Fruit fly (Drosophila melanogaster) whole organism, embryonic: ENCODE measurements around the gene CG34298.

Source experiments
- Awh ChIP-seq: fragments of 200-800 bp; sonication (Bioruptor generic); IDR thresholded peaks from 2 replicates; pipeline ENCODE4, ENCODE4 v1.3.6; 2022; ENCODE audit warnings: missing biosample characterization, missing genetic modification characterization
- BtbVII ChIP-seq: fragments of 200-800 bp; sonication (Bioruptor generic); optimal IDR thresholded peaks from 3 replicates; lab custom pipeline; 2017; ENCODE audit warnings: missing biosample characterization, mild to moderate bottlenecking, missing genetic modification characterization
- CG10959 ChIP-seq: fragments of 200-800 bp; sonication (Bioruptor generic); IDR thresholded peaks from 2 replicates; pipeline ENCODE4 v1.3.6; 2022; ENCODE audit warnings: missing biosample characterization, missing genetic modification characterization
- CG12391 ChIP-seq: fragments of 200-800 bp; sonication (Bioruptor generic); optimal IDR thresholded peaks from 3 replicates; lab custom pipeline; 2018; ENCODE audit warnings: missing biosample characterization, mild to moderate bottlenecking, missing genetic modification characterization, moderate library complexity
- CG12769 ChIP-seq: fragments of 200-800 bp; sonication (Bioruptor generic); optimal IDR thresholded peaks from 2 replicates; lab custom pipeline; 2019; ENCODE audit warnings: missing biosample characterization, mild to moderate bottlenecking, missing genetic modification characterization, moderate library complexity
- CG14050 ChIP-seq: fragments of 200-800 bp; sonication (Bioruptor generic); IDR thresholded peaks from 3 replicates; pipeline ENCODE4 v1.3.6; 2022; ENCODE audit warnings: missing biosample characterization, missing genetic modification characterization
- CG1529 ChIP-seq: fragments of 200-800 bp; sonication (Bioruptor generic); optimal IDR thresholded peaks from 3 replicates; lab custom pipeline; 2018; ENCODE audit warnings: missing biosample characterization, missing genetic modification characterization
- CG17328 ChIP-seq: fragments of 200-800 bp; sonication (Bioruptor generic); IDR thresholded peaks from 2 replicates; pipeline ENCODE4 v1.3.6; 2022; ENCODE audit warnings: missing biosample characterization, missing genetic modification characterization
- CG17385 ChIP-seq: fragments of 200-800 bp; sonication (Bioruptor generic); optimal IDR thresholded peaks from 3 replicates; lab custom pipeline; 2018; ENCODE audit warnings: missing biosample characterization, mild to moderate bottlenecking, missing genetic modification characterization
- CG17912 ChIP-seq: fragments of 200-800 bp; sonication (Bioruptor generic); optimal IDR thresholded peaks from 2 replicates; lab custom pipeline; 2018; ENCODE audit warnings: missing biosample characterization, mild to moderate bottlenecking, missing genetic modification characterization
- CG2678 ChIP-seq: fragments of 200-800 bp; sonication (Bioruptor generic); optimal IDR thresholded peaks from 3 replicates; lab custom pipeline; 2019; ENCODE audit warnings: missing biosample characterization, mild to moderate bottlenecking, missing genetic modification characterization, moderate library complexity
- CG9215 ChIP-seq: fragments of 200-800 bp; sonication (Bioruptor generic); IDR thresholded peaks from 2 replicates; pipeline ENCODE4 v1.3.6; 2022; ENCODE audit warnings: missing biosample characterization, missing genetic modification characterization
- Ets65A ChIP-seq: fragments of 200-800 bp; sonication (Bioruptor generic); peaks from one replicate; lab custom pipeline; 2016; ENCODE audit warnings: missing biosample characterization, missing genetic modification characterization
- H2.0 ChIP-seq: fragments of 200-800 bp; sonication (Bioruptor generic); IDR thresholded peaks from 2 replicates; pipeline ENCODE4 v1.3.6; 2022; ENCODE audit warnings: missing biosample characterization, missing genetic modification characterization
- HmgD ChIP-seq: fragments of 200-800 bp; sonication (Bioruptor generic); optimal IDR thresholded peaks from 3 replicates; lab custom pipeline; 2016; ENCODE audit warnings: missing biosample characterization, missing genetic modification characterization
- Hmr ChIP-seq: fragments of 200-800 bp; sonication (Bioruptor generic); optimal IDR thresholded peaks from 3 replicates; lab custom pipeline; 2017; ENCODE audit warnings: mild to moderate bottlenecking, missing biosample characterization, missing genetic modification reagents, missing genetic modification characterization
- MBD-R2 ChIP-seq: fragments of 200-800 bp; sonication (Bioruptor generic); IDR thresholded peaks from 2 replicates; pipeline ENCODE4 v1.3.6; 2022; ENCODE audit warnings: missing biosample characterization, missing genetic modification characterization
- NFAT ChIP-seq: fragments of 200-800 bp; sonication (Bioruptor generic); IDR thresholded peaks from 2 replicates; pipeline ENCODE4 v1.3.6; 2022; ENCODE audit warnings: missing biosample characterization, missing genetic modification characterization
- Pdp1 ChIP-seq, 2 experiments: fragments of 200-800 bp; sonication (Bioruptor generic); optimal IDR thresholded peaks; 3 replicates each; lab custom pipeline; 2016; ENCODE audit warnings: missing biosample characterization in 2 of 2, missing genetic modification characterization in 2 of 2, mild to moderate bottlenecking in 1 of 2, moderate library complexity in 1 of 2
- Six4 ChIP-seq: fragments of 200-800 bp; sonication (Bioruptor generic); optimal IDR thresholded peaks from 2 replicates; lab custom pipeline; 2016; ENCODE audit warnings: missing biosample characterization, missing genetic modification characterization
- Spps ChIP-seq: fragments of 200-800 bp; sonication (Bioruptor generic); optimal IDR thresholded peaks from 2 replicates; lab custom pipeline; 2018; ENCODE audit warnings: missing biosample characterization, mild to moderate bottlenecking, missing genetic modification characterization
- Tbp ChIP-seq: fragments of >200 bp; optimal IDR thresholded peaks from 2 replicates; lab custom pipeline; 2018; ENCODE audit warnings: missing biosample characterization, missing genetic modification characterization
- YL-1 ChIP-seq: fragments of 200-800 bp; sonication (Bioruptor generic); optimal IDR thresholded peaks from 3 replicates; lab custom pipeline; 2017; ENCODE audit warnings: missing biosample characterization, mild to moderate bottlenecking, missing genetic modification characterization
- ab ChIP-seq: fragments of 200-800 bp; sonication (Bioruptor generic); optimal IDR thresholded peaks from 2 replicates; lab custom pipeline; 2016; ENCODE audit warnings: missing biosample characterization, missing genetic modification characterization
- ara ChIP-seq: fragments of 200-800 bp; sonication (Bioruptor generic); IDR thresholded peaks from 2 replicates; pipeline ENCODE4 v1.3.6; 2022; ENCODE audit warnings: missing biosample characterization, missing genetic modification characterization
- az2 ChIP-seq: fragments of 200-800 bp; sonication (Bioruptor generic); optimal IDR thresholded peaks from 3 replicates; lab custom pipeline; 2016; ENCODE audit warnings: missing biosample characterization, missing genetic modification characterization
- cato ChIP-seq: fragments of 200-800 bp; sonication (Bioruptor generic); optimal IDR thresholded peaks from 2 replicates; lab custom pipeline; 2016; ENCODE audit warnings: missing biosample characterization, missing genetic modification characterization, borderline replicate concordance
- dimm ChIP-seq: fragments of 200-800 bp; sonication (Bioruptor generic); IDR thresholded peaks from 2 replicates; pipeline ENCODE4 v1.3.6; 2022; ENCODE audit warnings: missing biosample characterization, missing genetic modification characterization
- esg ChIP-seq: fragments of 200-800 bp; sonication (Bioruptor generic); conservative IDR thresholded peaks from 2 replicates; pipeline ENCODE4 v1.3.6; 2022; ENCODE audit warnings: missing biosample characterization, missing genetic modification characterization
- gce ChIP-seq: fragments of 200-800 bp; sonication (Bioruptor generic); IDR thresholded peaks from 3 replicates; pipeline ENCODE4 v1.3.6; 2022; ENCODE audit warnings: missing biosample characterization, missing genetic modification characterization
- gro ChIP-seq: fragments of 200-800 bp; sonication (Bioruptor generic); optimal IDR thresholded peaks from 2 replicates; lab custom pipeline; 2016; ENCODE audit warnings: missing biosample characterization, missing genetic modification characterization
- gt ChIP-seq: fragments of 200-800 bp; sonication (Bioruptor generic); IDR thresholded peaks from 2 replicates; pipeline ENCODE4 v1.3.6; 2022; ENCODE audit warnings: missing biosample characterization, missing genetic modification characterization
- hbn ChIP-seq: fragments of 200-800 bp; sonication (Bioruptor generic); IDR thresholded peaks from 2 replicates; pipeline ENCODE4 v1.3.6; 2022; ENCODE audit warnings: missing biosample characterization, missing genetic modification characterization; ENCODE audit not compliant: partially characterized antibody
- nau ChIP-seq: fragments of 200-800 bp; sonication (Bioruptor generic); optimal IDR thresholded peaks from 3 replicates; lab custom pipeline; 2017; ENCODE audit warnings: missing biosample characterization, mild to moderate bottlenecking, missing genetic modification characterization, missing genetic modification reagents
- oc ChIP-seq: fragments of 200-800 bp; sonication (Bioruptor generic); optimal IDR thresholded peaks from 2 replicates; lab custom pipeline; 2018; ENCODE audit warnings: missing biosample characterization, mild to moderate bottlenecking, missing genetic modification characterization, moderate library complexity
- pan ChIP-seq, 4 experiments: fragments of >200 bp in 3 of 4; fragments of 200-800 bp in 1 of 4; sonication (Bioruptor generic) in 1 of 4; optimal IDR thresholded peaks in 3 of 4; IDR thresholded peaks in 1 of 4; 2 replicates each; pipeline versions ENCODE4 v1.3.6 to Lab custom; 2017 to 2022; ENCODE audit warnings: missing biosample characterization in 2 of 4, missing genetic modification characterization in 2 of 4, mixed read lengths in 1 of 4
- peb ChIP-seq: fragments of 200-800 bp; sonication (Bioruptor generic); IDR thresholded peaks from 2 replicates; pipeline ENCODE4 v1.3.6; 2022; ENCODE audit warnings: missing biosample characterization, missing genetic modification characterization
- pfk ChIP-seq: fragments of 200-800 bp; sonication (Bioruptor generic); optimal IDR thresholded peaks from 2 replicates; lab custom pipeline; 2018; ENCODE audit warnings: missing biosample characterization, mild to moderate bottlenecking, missing genetic modification characterization, moderate library complexity
- pita ChIP-seq: fragments of 200-800 bp; sonication (Bioruptor generic); optimal IDR thresholded peaks from 2 replicates; lab custom pipeline; 2017; ENCODE audit warnings: missing biosample characterization, mild to moderate bottlenecking, missing genetic modification characterization
- psq ChIP-seq: fragments of 200-800 bp; sonication (Bioruptor generic); optimal IDR thresholded peaks from 2 replicates; lab custom pipeline; 2017; ENCODE audit warnings: missing biosample characterization, missing genetic modification characterization
- sc ChIP-seq, 3 experiments: fragments of >200 bp in 2 of 3; fragments of 200-800 bp in 1 of 3; sonication (Bioruptor generic) in 1 of 3; optimal IDR thresholded peaks; 2 replicates in 2 of 3; 3 replicates in 1 of 3; lab custom pipeline; 2017; ENCODE audit warnings: mild to moderate bottlenecking in 1 of 3, missing biosample characterization in 1 of 3, missing genetic modification characterization in 1 of 3, missing genetic modification reagents in 1 of 3
- slbo ChIP-seq: fragments of 200-800 bp; sonication (Bioruptor generic); IDR thresholded peaks from 2 replicates; pipeline ENCODE4 v1.3.6; 2022; ENCODE audit warnings: missing biosample characterization, missing genetic modification characterization
- sob ChIP-seq: fragments of 200-800 bp; sonication (Bioruptor generic); IDR thresholded peaks from 2 replicates; pipeline ENCODE4 v1.3.6; 2022; ENCODE audit warnings: missing biosample characterization, missing genetic modification characterization
- ssp ChIP-seq: fragments of 200-800 bp; sonication (Bioruptor generic); IDR thresholded peaks from 2 replicates; pipeline ENCODE4 v1.3.6; 2022; ENCODE audit warnings: missing biosample characterization, missing genetic modification characterization
- tap ChIP-seq: fragments of 200-800 bp; optimal IDR thresholded peaks from 3 replicates; lab custom pipeline; 2019; ENCODE audit warnings: missing biosample characterization, mild to moderate bottlenecking, missing genetic modification characterization, moderate library complexity
- tgo ChIP-seq: fragments of 200-800 bp; sonication (Bioruptor generic); IDR thresholded peaks from 3 replicates; pipeline ENCODE4 v1.3.6; 2022; ENCODE audit warnings: missing biosample characterization, missing genetic modification characterization
- vfl ChIP-seq: fragments of 200-800 bp; sonication (Bioruptor generic); optimal IDR thresholded peaks from 2 replicates; lab custom pipeline; 2016; ENCODE audit warnings: missing biosample characterization, missing genetic modification characterization
- yki ChIP-seq: fragments of >200 bp; optimal IDR thresholded peaks from 3 replicates; lab custom pipeline; 2018
- zf30C ChIP-seq: fragments of 200-800 bp; sonication (Bioruptor generic); optimal IDR thresholded peaks from 3 replicates; lab custom pipeline; 2018; ENCODE audit warnings: missing biosample characterization, mild to moderate bottlenecking, missing genetic modification characterization

Gene CG34298

dm6 chr3R:30021559-30022451, 22.2 kb downstream of the CG34298 start, which contains the start of gene Mgat2 (continued):
- TF ChIP-seq CG9215 (no peak), Awh (GFP tag; lab: Robert Waterston, UW) (peak; percentile 67; the same call in 1 of the 2 replicates), gce (GFP tag; lab: Robert Waterston, UW) (peak; percentile 31; the same call in 1 of the 3 replicates), CG2678 (tag; lab: Kevin White, UChicago) (no peak), tgo (GFP tag; lab: Robert Waterston, UW) (no peak), az2 (GFP tag; lab: Kevin White, UChicago) (no peak), nau (no peak), peb (GFP tag; lab: Robert Waterston, UW) (no peak), CG1529 (no peak), CG17912 (GFP tag; lab: Kevin White, UChicago) (no peak), NFAT (no peak), gro (GFP tag; lab: Kevin White, UChicago) (peak; percentile 45), Hmr (GFP tag; lab: Kevin White, UChicago) (peak; percentile 31), CG12769 (tag; lab: Kevin White, UChicago) (peak; percentile 95), HmgD (GFP tag; lab: Kevin White, UChicago) (peak; percentile 51), ab (GFP tag; lab: Kevin White, UChicago) (no peak), oc (tag; lab: Kevin White, UChicago) (peak; percentile 57), Six4 (no peak), Pdp1 (GFP tag; optimal IDR thresholded peaks at IDR 0.05; lab: Kevin White, UChicago) (peak in 1 of 2 experiments; percentile 18), CG17385 (GFP tag; lab: Kevin White, UChicago) (peak; percentile 20), yki (no peak), BtbVII (GFP tag; lab: Kevin White, UChicago) (peak; percentile 63), CG10959 (GFP tag; lab: Robert Waterston, UW) (no peak), ara (0 out of 2 replicates have a peak, but pooled peaks have one; percentile 29), YL-1 (GFP tag; lab: Kevin White, UChicago) (peak; percentile 65), ssp (GFP tag; lab: Robert Waterston, UW) (no peak), vfl (GFP tag; lab: Kevin White, UChicago) (no peak), slbo (GFP tag; lab: Robert Waterston, UW) (no peak), hbn (GFP tag; lab: Robert Waterston, UW) (peak; percentile 89), Spps (peak; percentile 63), CG17328 (GFP tag; lab: Robert Waterston, UW) (no peak), MBD-R2 (GFP tag; lab: Robert Waterston, UW) (peak; percentile 15; the same call in 1 of the 2 replicates), zf30C (GFP tag; lab: Kevin White, UChicago) (no peak), H2.0 (GFP tag; lab: Robert Waterston, UW) (no peak), gt (peak; percentile 33; the same call in 1 of the 2 replicates), dimm (GFP tag; lab: Robert Waterston, UW) (no peak), CG12391 (tag; lab: Kevin White, UChicago) (peak; percentile 6), sc (optimal IDR thresholded peaks at IDR 0.05; lab: Kevin White, UChicago) (no peak), sc (GFP tag; optimal IDR thresholded peaks at IDR 0.05; lab: Kevin White, UChicago) (no peak), pita (GFP tag; lab: Kevin White, UChicago) (no peak), Ets65A (GFP tag; lab: Kevin White, UChicago) (peak; percentile 87), pfk (GFP tag; lab: Kevin White, UChicago) (peak; percentile 83), CG14050 (GFP tag; lab: Robert Waterston, UW) (no peak), esg (GFP tag; lab: Robert Waterston, UW) (no peak), sob (GFP tag; lab: Robert Waterston, UW) (peak; percentile 37; the same call in 1 of the 2 replicates), psq (GFP tag; lab: Kevin White, UChicago) (no peak), tap (tag; lab: Kevin White, UChicago) (peak; percentile 65), cato (GFP tag; lab: Kevin White, UChicago) (no peak), Tbp (GFP tag; lab: Kevin White, UChicago) (no peak), pan (optimal IDR thresholded peaks at IDR 0.05; lab: Kevin White, UChicago) (no peak), pan (GFP tag; optimal IDR thresholded peaks at IDR 0.05 in 1 of 2, IDR thresholded peaks at IDR 0.05 in 1 of 2) (no peak)
